Worm (Caenorhabditis elegans): ENCODE measurements around the gene K09B3.1.

K09B3.1 gene

ce11 chrIV:3803252-3803651, 8.7 kb downstream of the K09B3.1 start, which contains the start of the genes algn-14 and M02B7.2 (continued):
- peak in 1 of 2 experiments; percentile 82 for TF ChIP-seq ztf-11 (tag; optimal IDR thresholded peaks at IDR 0.05)
- no peak for TF ChIP-seq mab-9 (GFP tag; IDR thresholded peaks at IDR 0.05)
- TF ChIP-seq alr-1 (tag; optimal IDR thresholded peaks at IDR 0.05; ENCODE audit: borderline replicate concordance) = no peak
- TF ChIP-seq hlh-4 (tag; optimal IDR thresholded peaks at IDR 0.05) = peak; percentile 14
- TF ChIP-seq elt-3 (tag; optimal IDR thresholded peaks at IDR 0.05) = no peak
- TF ChIP-seq nhr-85 (tag) = peak; percentile 85
- no peak for TF ChIP-seq F16B12.6 (tag; optimal IDR thresholded peaks at IDR 0.05)
- no peak for TF ChIP-seq blmp-1 (tag; optimal IDR thresholded peaks at IDR 0.05)
- no peak for TF ChIP-seq pag-3 (tag; optimal IDR thresholded peaks at IDR 0.05; ENCODE audit: borderline replicate concordance, insufficient read depth)

ce11 chrIV:3805219-3805618, 10.7 kb downstream of the K09B3.1 start, which contains the start of gene fbxc-47:
TSS of gene fbxc-47 (plus strand) at chrIV:3805519.
- no peak for TF ChIP-seq nhr-77 (tag; optimal IDR thresholded peaks at IDR 0.05)
- no peak for TF ChIP-seq isw-1 (GFP tag; IDR thresholded peaks at IDR 0.05)
- no peak for TF ChIP-seq lin-14 (GFP tag; optimal IDR thresholded peaks at IDR 0.05)
- no peak for TF ChIP-seq ets-5 (GFP tag; IDR thresholded peaks at IDR 0.05)
- TF ChIP-seq grh-1 (GFP tag; IDR thresholded peaks at IDR 0.05) = no peak

ce11 chrIV:3807092-3807491, 12.6 kb downstream of the K09B3.1 start, which contains the start of gene M02B7.7:
TSS of gene M02B7.7 (minus strand) at chrIV:3807192.
- TF ChIP-seq nhr-28 (tag; optimal IDR thresholded peaks at IDR 0.05) (no peak), lin-14 (GFP tag; optimal IDR thresholded peaks at IDR 0.05) (no peak), efl-1 (optimal IDR thresholded peaks at IDR 0.05) (no peak), efl-1 (GFP tag; optimal IDR thresholded peaks at IDR 0.05 in 1 of 2) (peak in 1 of 2 experiments; percentile 52)

- no peak for TF ChIP-seq pqm-1 (tag; optimal IDR thresholded peaks at IDR 0.05)
- no peak for TF ChIP-seq nhr-20 (tag; optimal IDR thresholded peaks at IDR 0.05)
- TF ChIP-seq ceh-63 (GFP tag; optimal IDR thresholded peaks at IDR 0.05) = no peak
- TF ChIP-seq ceh-88 (GFP tag; IDR thresholded peaks at IDR 0.05) = no peak
- peak; percentile 76 for TF ChIP-seq rnt-1 (tag; optimal IDR thresholded peaks at IDR 0.05)
- TF ChIP-seq ceh-90 (tag; optimal IDR thresholded peaks at IDR 0.05) = peak; percentile 65
- no peak for TF ChIP-seq mep-1 (tag; optimal IDR thresholded peaks at IDR 0.05)
- peak in 1 of 2 experiments; percentile 9 for TF ChIP-seq efl-1 (optimal IDR thresholded peaks at IDR 0.05)
- no peak for TF ChIP-seq efl-1 (GFP tag; optimal IDR thresholded peaks at IDR 0.05 in 1 of 2)
- TF ChIP-seq lin-35 (GFP tag; optimal IDR thresholded peaks at IDR 0.05) = no peak
- peak; percentile 74 for TF ChIP-seq nhr-85 (tag)
- TF ChIP-seq dpl-1 (GFP tag; optimal IDR thresholded peaks at IDR 0.05) = no peak
- no peak for TF ChIP-seq egl-27 (tag; optimal IDR thresholded peaks at IDR 0.05)
- TF ChIP-seq vab-15 (tag; optimal IDR thresholded peaks at IDR 0.05) = no peak
- TF ChIP-seq irx-1 (tag; optimal IDR thresholded peaks at IDR 0.05) = no peak
- TF ChIP-seq fkh-4 (tag; optimal IDR thresholded peaks at IDR 0.05; ENCODE audit: borderline replicate concordance) = peak; percentile 24
- no peak for TF ChIP-seq xbp-1 (tag; optimal IDR thresholded peaks at IDR 0.05)
- TF ChIP-seq nhr-12 (tag; optimal IDR thresholded peaks at IDR 0.05) = no peak
- TF ChIP-seq elt-3 (tag; optimal IDR thresholded peaks at IDR 0.05) = no peak
- TF ChIP-seq lin-39 (tag; optimal IDR thresholded peaks at IDR 0.05) = no peak
- no peak for TF ChIP-seq snu-23 (GFP tag; optimal IDR thresholded peaks at IDR 0.05)
- no peak for TF ChIP-seq nhr-84 (tag; optimal IDR thresholded peaks at IDR 0.05)
- TF ChIP-seq unc-30 (tag; optimal IDR thresholded peaks at IDR 0.05) = no peak
- no peak for TF ChIP-seq sox-4 (tag; optimal IDR thresholded peaks at IDR 0.05)
Observed at ce11 chrIV:3807545-3807944, 13.0 kb downstream of the K09B3.1 start.

Data from whole organism, L1 larva.